Worm (Caenorhabditis elegans): ENCODE results near the gene F45F2.11.

F45F2.11 gene

ce11 chrV:8560916-8561315 lies 40.2 kb upstream of the F45F2.11 start, which contains the start of gene acr-16:
Gene acr-16 (plus strand): TSS chrV:8561216.
- TF ChIP-seq unc-120 (tag; optimal IDR thresholded peaks at IDR 0.05; ENCODE audit: poor library complexity, severe bottlenecking) (no peak), cnd-1 (tag; optimal IDR thresholded peaks at IDR 0.05) (no peak), zip-8 (tag; optimal IDR thresholded peaks at IDR 0.05) (no peak), ceh-43 (GFP tag; optimal IDR thresholded peaks at IDR 0.05) (no peak), mls-2 (tag; optimal IDR thresholded peaks at IDR 0.05) (no peak), sem-2 (GFP tag; optimal IDR thresholded peaks at IDR 0.05) (no peak)

ce11 chrV:8555955-8556354 lies 35.3 kb upstream of the F45F2.11 start:
- TF ChIP-seq cnd-1 (tag; optimal IDR thresholded peaks at IDR 0.05), result no peak
- TF ChIP-seq ceh-43 (GFP tag; optimal IDR thresholded peaks at IDR 0.05), result no peak
- no peak for TF ChIP-seq ceh-39 (tag; optimal IDR thresholded peaks at IDR 0.05)
- no peak for TF ChIP-seq hlh-1 (tag; optimal IDR thresholded peaks at IDR 0.05)
- no peak for TF ChIP-seq mls-2 (tag; optimal IDR thresholded peaks at IDR 0.05)
- no peak for TF ChIP-seq tbx-8 (GFP tag; optimal IDR thresholded peaks at IDR 0.05)
- no peak for TF ChIP-seq mep-1 (tag; optimal IDR thresholded peaks at IDR 0.05)

ce11 chrV:8552460-8552859 lies 31.8 kb upstream of the F45F2.11 start, which contains the start of gene acr-15:
Gene acr-15 (plus strand): TSS chrV:8552695.
- TF ChIP-seq nhr-76 (tag; optimal IDR thresholded peaks at IDR 0.05), result no peak
- TF ChIP-seq elt-1 (tag; optimal IDR thresholded peaks at IDR 0.05; ENCODE audit: borderline replicate concordance, insufficient read depth), result no peak
- peak; percentile 56 for TF ChIP-seq hlh-1 (tag; optimal IDR thresholded peaks at IDR 0.05)
- no peak for TF ChIP-seq nhr-2 (tag; optimal IDR thresholded peaks at IDR 0.05)
- no peak for TF ChIP-seq mab-5 (tag; optimal IDR thresholded peaks at IDR 0.05)
- no peak for TF ChIP-seq flh-1 (GFP tag; optimal IDR thresholded peaks at IDR 0.05)
- TF ChIP-seq ceh-43 (GFP tag; optimal IDR thresholded peaks at IDR 0.05), result no peak
- no peak for TF ChIP-seq ces-1 (GFP tag; optimal IDR thresholded peaks at IDR 0.05)
- no peak for TF ChIP-seq nhr-12 (tag; optimal IDR thresholded peaks at IDR 0.05)

DNA sequence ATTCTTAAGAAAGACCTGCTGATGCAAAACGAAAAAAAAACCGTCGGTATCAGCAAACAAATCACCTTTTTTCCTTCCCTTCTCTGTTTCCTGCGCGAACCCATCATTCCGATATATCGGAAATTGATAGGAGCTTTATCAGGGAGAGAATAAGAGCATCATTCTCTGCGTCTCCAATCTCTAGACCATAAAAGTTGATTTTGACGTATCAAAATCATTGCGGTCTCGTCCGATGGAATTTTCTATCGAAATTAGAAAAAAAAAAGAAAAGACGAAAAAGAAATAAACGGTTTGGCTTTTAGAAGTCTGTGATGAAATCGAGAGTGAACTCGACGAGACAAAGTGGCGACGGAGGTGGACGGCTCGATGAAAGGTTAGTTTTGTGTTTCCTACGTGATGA lies 28.3 kb upstream of the F45F2.11 start, which contains the start of gene stdh-4:
Gene stdh-4 (plus strand): TSS at position 301 of the 400 bp plus-strand sequence.
- TF ChIP-seq zip-8 (tag; optimal IDR thresholded peaks at IDR 0.05) (no peak), sem-2 (GFP tag; optimal IDR thresholded peaks at IDR 0.05) (no peak), lin-13 (tag; optimal IDR thresholded peaks at IDR 0.05) (no peak), sptf-1 (tag; optimal IDR thresholded peaks at IDR 0.05) (no peak), ces-1 (GFP tag; optimal IDR thresholded peaks at IDR 0.05) (no peak), blmp-1 (tag; optimal IDR thresholded peaks at IDR 0.05) (no peak), nhr-28 (tag; optimal IDR thresholded peaks at IDR 0.05) (no peak), cnd-1 (tag; optimal IDR thresholded peaks at IDR 0.05) (no peak), lsy-2 (tag; optimal IDR thresholded peaks at IDR 0.05) (no peak), mls-2 (tag; optimal IDR thresholded peaks at IDR 0.05) (no peak), mab-5 (tag; optimal IDR thresholded peaks at IDR 0.05) (no peak), tbx-8 (GFP tag; optimal IDR thresholded peaks at IDR 0.05) (no peak), unc-39 (tag; optimal IDR thresholded peaks at IDR 0.05) (no peak)

- TF ChIP-seq unc-120 (tag; optimal IDR thresholded peaks at IDR 0.05; ENCODE audit: poor library complexity, severe bottlenecking) (peak; percentile 37), elt-1 (tag; optimal IDR thresholded peaks at IDR 0.05; ENCODE audit: borderline replicate concordance, insufficient read depth) (no peak), snpc-4 (tag; optimal IDR thresholded peaks at IDR 0.05) (no peak)
These were observed 25.0 kb upstream of the F45F2.11 start, which contains the start of the genes slc-17.8 and asns-1 for ce11 chrV:8545531-8546224. Gene slc-17.8 (minus strand): TSS chrV:8545581. Gene asns-1 (plus strand): TSS chrV:8546174.

- TF ChIP-seq ham-2 (GFP tag; optimal IDR thresholded peaks at IDR 0.05) (no peak), nhr-2 (tag; optimal IDR thresholded peaks at IDR 0.05) (no peak), drap-1 (GFP tag; optimal IDR thresholded peaks at IDR 0.05) (no peak), sem-2 (GFP tag; optimal IDR thresholded peaks at IDR 0.05) (no peak), M03D4.4 (tag; optimal IDR thresholded peaks at IDR 0.05) (no peak), nhr-28 (tag; optimal IDR thresholded peaks at IDR 0.05) (no peak), lin-32 (GFP tag; optimal IDR thresholded peaks at IDR 0.05) (no peak), mep-1 (tag; optimal IDR thresholded peaks at IDR 0.05) (no peak), tbx-8 (GFP tag; optimal IDR thresholded peaks at IDR 0.05) (no peak), snpc-4 (tag; optimal IDR thresholded peaks at IDR 0.05) (no peak), nhr-237 (tag; optimal IDR thresholded peaks at IDR 0.05) (no peak), hlh-1 (tag; optimal IDR thresholded peaks at IDR 0.05) (no peak), nhr-12 (tag; optimal IDR thresholded peaks at IDR 0.05) (no peak), mls-2 (tag; optimal IDR thresholded peaks at IDR 0.05) (no peak), blmp-1 (tag; optimal IDR thresholded peaks at IDR 0.05) (no peak), ceh-39 (tag; optimal IDR thresholded peaks at IDR 0.05) (no peak), zip-8 (tag; optimal IDR thresholded peaks at IDR 0.05) (no peak), nhr-76 (tag; optimal IDR thresholded peaks at IDR 0.05) (no peak), mab-5 (tag; optimal IDR thresholded peaks at IDR 0.05) (no peak)
These were observed 16.3 kb upstream of the F45F2.11 start, which contains the start of gene otpl-4 for ce11 chrV:8537031-8537430. Gene otpl-4 (plus strand): TSS chrV:8537331.

Measured in whole organism, mixed stage, embryonic.